Fruit fly (Drosophila melanogaster) Kc167 (cell line): ENCODE results near the gene PLCXD.

Experiments
- Myc ChIP-seq: fragments of >200 bp; optimal IDR thresholded peaks from 2 replicates; lab custom pipeline; 2017; ENCODE audit warnings: missing external identifiers
- Sin3A ChIP-seq: fragments of >200 bp; optimal IDR thresholded peaks from 2 replicates; lab custom pipeline; 2018; ENCODE audit warnings: missing external identifiers
- h ChIP-seq: fragments of >200 bp; optimal IDR thresholded peaks from 3 replicates; lab custom pipeline; 2018; ENCODE audit warnings: missing external identifiers
- insv ChIP-seq: fragments of >200 bp; optimal IDR thresholded peaks from 3 replicates; lab custom pipeline; 2018; ENCODE audit warnings: missing external identifiers
- psq ChIP-seq: fragments of >200 bp; optimal IDR thresholded peaks from 2 replicates; lab custom pipeline; 2017; ENCODE audit warnings: missing external identifiers
- ttk ChIP-seq: sonication (Bioruptor generic); optimal IDR thresholded peaks from 2 replicates; lab custom pipeline; 2017; ENCODE audit warnings: missing external identifiers

- TF ChIP-seq h, result no peak
- no peak for TF ChIP-seq psq (lab: Kevin White, UChicago)
- no peak for TF ChIP-seq Sin3A (lab: Kevin White, UChicago)
- no peak for TF ChIP-seq Myc (lab: Kevin White, UChicago)
- TF ChIP-seq ttk (lab: Kevin White, UChicago), result no peak
- TF ChIP-seq insv, result no peak
These were observed 21.8 kb upstream of the PLCXD start, which contains the start of gene dmGlut for dm6 chr2L:12027435-12027834.
